Fruit fly (Drosophila melanogaster): ENCODE results near the gene CG10026.

Gene CG10026

DNA sequence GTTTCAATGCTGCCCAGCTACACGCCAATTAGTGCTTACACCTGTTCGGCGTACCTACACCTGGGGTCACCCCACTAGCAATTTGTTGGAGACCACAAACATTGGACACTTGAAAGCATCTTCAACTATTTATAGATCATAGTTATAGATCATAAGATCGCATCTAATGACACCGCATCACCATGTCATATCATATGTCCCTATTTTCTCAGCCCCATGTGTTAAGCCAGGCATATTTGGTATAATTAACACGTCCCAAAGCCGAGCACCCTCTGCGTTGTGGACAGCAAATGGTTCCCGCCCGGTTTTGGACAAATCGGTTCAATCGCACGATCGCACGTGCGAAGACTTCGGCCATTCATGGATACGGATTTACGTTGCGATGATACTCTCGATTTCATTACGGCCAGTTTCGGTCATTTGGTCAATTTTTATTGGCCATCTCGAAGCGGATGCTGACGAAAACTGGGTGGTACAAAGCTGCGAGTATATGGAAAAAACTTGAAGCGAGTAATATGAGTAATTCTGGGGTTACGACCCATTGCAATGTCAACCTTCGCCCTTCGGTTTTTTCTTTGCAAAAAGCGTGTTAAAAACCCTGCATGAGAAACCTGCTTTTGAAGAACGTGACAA lies 14.3 kb upstream of the CG10026 start (continued):
- peak; percentile 77 for TF ChIP-seq Antp (GFP tag; optimal IDR thresholded peaks at IDR 0.05)
- TF ChIP-seq CG17568 (GFP tag; optimal IDR thresholded peaks at IDR 0.05) = peak; percentile 53
- TF ChIP-seq CG3281 (GFP tag; optimal IDR thresholded peaks at IDR 0.05) = peak; percentile 65
- peak; percentile 70 for TF ChIP-seq CG9727 (GFP tag; optimal IDR thresholded peaks at IDR 0.05)
- no peak for TF ChIP-seq CG15479 (GFP tag; optimal IDR thresholded peaks at IDR 0.05)
- peak; percentile 33 for TF ChIP-seq CG10543 (GFP tag; optimal IDR thresholded peaks at IDR 0.05)
- TF ChIP-seq Pdp1 (GFP tag; optimal IDR thresholded peaks at IDR 0.05) = peak; percentile 58 to 62
- peak; percentile 62 for TF ChIP-seq CG9817 (tag; optimal IDR thresholded peaks at IDR 0.05)
- peak; percentile 75 for TF ChIP-seq CG2120 (GFP tag; optimal IDR thresholded peaks at IDR 0.05)
- no peak for TF ChIP-seq Hr39 (optimal IDR thresholded peaks at IDR 0.05)
- TF ChIP-seq CG14860 (GFP tag; IDR thresholded peaks at IDR 0.05; ENCODE audit: partially characterized antibody) = no peak
- TF ChIP-seq CG8281 (tag; optimal IDR thresholded peaks at IDR 0.05) = peak; percentile 81
- peak; percentile 45; the same call in 2 of the 3 replicates for TF ChIP-seq croc (GFP tag; conservative IDR thresholded peaks at IDR 0.05)
- no peak for TF ChIP-seq sc (optimal IDR thresholded peaks at IDR 0.05)
- peak; percentile 54 for TF ChIP-seq sc (GFP tag; optimal IDR thresholded peaks at IDR 0.05)
- peak; percentile 67 for TF ChIP-seq Hr3 (GFP tag; optimal IDR thresholded peaks at IDR 0.05)
- no peak for TF ChIP-seq CG15073 (GFP tag; optimal IDR thresholded peaks at IDR 0.05)
- no peak for TF ChIP-seq hb (GFP tag; IDR thresholded peaks at IDR 0.05; ENCODE audit: partially characterized antibody)
- TF ChIP-seq pb (GFP tag; optimal IDR thresholded peaks at IDR 0.05) = peak; percentile 64
- TF ChIP-seq CG7987 (GFP tag; optimal IDR thresholded peaks at IDR 0.05) = peak; percentile 59
- TF ChIP-seq tll (GFP tag; optimal IDR thresholded peaks at IDR 0.05) = no peak
- no peak for TF ChIP-seq zen2 (GFP tag; IDR thresholded peaks at IDR 0.05; ENCODE audit: partially characterized antibody)
- no peak for TF ChIP-seq Fer2 (tag; optimal IDR thresholded peaks at IDR 0.05)
- TF ChIP-seq Adf1 (GFP tag; IDR thresholded peaks at IDR 0.05) = peak; percentile 44; the same call in 1 of the 2 replicates
- peak; percentile 78 for TF ChIP-seq CG12391 (tag; optimal IDR thresholded peaks at IDR 0.05)
- peak; percentile 89 for TF ChIP-seq sd (tag; optimal IDR thresholded peaks at IDR 0.05)
- TF ChIP-seq Dll (GFP tag; IDR thresholded peaks at IDR 0.05; ENCODE audit: partially characterized antibody) = 0 out of 4 replicates have a peak, but pooled peaks have one; percentile 12
- TF ChIP-seq z (GFP tag; IDR thresholded peaks at IDR 0.05) = no peak
- TF ChIP-seq run (tag; optimal IDR thresholded peaks at IDR 0.05) = peak; percentile 90
- TF ChIP-seq Vsx1 (GFP tag; optimal IDR thresholded peaks at IDR 0.05) = peak; percentile 67
- no peak for TF ChIP-seq Dref (GFP tag; IDR thresholded peaks at IDR 0.05)
- peak; percentile 63 for TF ChIP-seq CG9932 (GFP tag; IDR thresholded peaks at IDR 0.05)
- peak in 1 of 2 experiments; percentile 67 for TF ChIP-seq Hr78 (GFP tag; optimal IDR thresholded peaks at IDR 0.05)
- TF ChIP-seq ap (GFP tag; IDR thresholded peaks at IDR 0.05) = 0 out of 2 replicates have a peak, but pooled peaks have one; percentile 49
- TF ChIP-seq TFAM (GFP tag; optimal IDR thresholded peaks at IDR 0.05) = no peak
- TF ChIP-seq hbn (GFP tag; IDR thresholded peaks at IDR 0.05; ENCODE audit: partially characterized antibody) = no peak
- TF ChIP-seq so (GFP tag; IDR thresholded peaks at IDR 0.05) = peak; percentile 76
- TF ChIP-seq aop (GFP tag; IDR thresholded peaks at IDR 0.05) = no peak
- TF ChIP-seq Lhr (GFP tag; optimal IDR thresholded peaks at IDR 0.05) = peak; percentile 57
- TF ChIP-seq CG12769 (tag; optimal IDR thresholded peaks at IDR 0.05) = peak; percentile 99
- TF ChIP-seq ranshi (GFP tag; IDR thresholded peaks at IDR 0.05) = peak; percentile 93
- peak; percentile 46 for TF ChIP-seq repo (GFP tag; optimal IDR thresholded peaks at IDR 0.05)
- TF ChIP-seq tx (GFP tag; optimal IDR thresholded peaks at IDR 0.05) = peak; percentile 53
- TF ChIP-seq CG42726 (GFP tag; IDR thresholded peaks at IDR 0.05; ENCODE audit: partially characterized antibody) = no peak
- TF ChIP-seq pita (GFP tag; optimal IDR thresholded peaks at IDR 0.05) = no peak
- TF ChIP-seq CG32772 (GFP tag; IDR thresholded peaks at IDR 0.05) = peak; percentile 62
- TF ChIP-seq Chrac-16 (GFP tag; optimal IDR thresholded peaks at IDR 0.05) = peak; percentile 60
- TF ChIP-seq vfl (GFP tag; optimal IDR thresholded peaks at IDR 0.05) = peak; percentile 44
- TF ChIP-seq CG18599 (GFP tag; optimal IDR thresholded peaks at IDR 0.05) = peak; percentile 77
